Worm (Caenorhabditis elegans) whole organism, L3 larva: ENCODE measurements around the gene T01D1.8.

Experiments
- R02D3.7 ChIP-seq: fragments of 150-350 bp; optimal IDR thresholded peaks from 2 replicates; lab custom pipeline; 2014; ENCODE audit warnings: missing biosample characterization, missing genetic modification characterization
- aly-2 ChIP-seq: fragments of 150-350 bp; optimal IDR thresholded peaks from 2 replicates; lab custom pipeline; 2014; ENCODE audit warnings: missing biosample characterization, missing genetic modification characterization
- ama-1 ChIP-seq: fragments of 150-350 bp; optimal IDR thresholded peaks from 2 replicates; lab custom pipeline; 2018
- ceh-82 ChIP-seq: fragments of 150-350 bp; optimal IDR thresholded peaks from 2 replicates; lab custom pipeline; 2014; ENCODE audit warnings: missing biosample characterization, missing genetic modification characterization
- daf-12 ChIP-seq: fragments of 150-350 bp; optimal IDR thresholded peaks from 2 replicates; lab custom pipeline; 2014; ENCODE audit warnings: missing biosample characterization, missing genetic modification reagents, missing genetic modification characterization
- elt-3 ChIP-seq, 3 experiments: fragments of 150-350 bp in 1 of 3; sonication (generic microtip) in 2 of 3; optimal IDR thresholded peaks; 2 replicates in 2 of 3; 4 replicates in 1 of 3; lab custom pipeline; 2014 to 2017; ENCODE audit warnings: missing biosample characterization in 3 of 3, missing genetic modification characterization in 3 of 3
- nhr-12 ChIP-seq: fragments of 150-350 bp; optimal IDR thresholded peaks from 2 replicates; lab custom pipeline; 2014; ENCODE audit warnings: missing biosample characterization, missing genetic modification characterization
- nhr-76 ChIP-seq: fragments of 150-350 bp; sonication (generic microtip); optimal IDR thresholded peaks from 5 replicates; lab custom pipeline; 2014; ENCODE audit warnings: missing biosample characterization, missing genetic modification characterization
- pha-4 ChIP-seq: fragments of 150-350 bp; optimal IDR thresholded peaks from 2 replicates; lab custom pipeline; 2014; ENCODE audit warnings: missing biosample characterization, missing genetic modification reagents, missing genetic modification characterization
- snpc-4 ChIP-seq: fragments of 150-350 bp; optimal IDR thresholded peaks from 2 replicates; lab custom pipeline; 2014; ENCODE audit warnings: missing biosample characterization, missing genetic modification characterization
- tbx-2 ChIP-seq: sonication (generic microtip); optimal IDR thresholded peaks from 2 replicates; lab custom pipeline; 2016; ENCODE audit warnings: mild to moderate bottlenecking, missing genetic modification characterization, missing compliant biosample characterization
- unc-62 ChIP-seq: fragments of 150-350 bp; sonication (generic microtip); optimal IDR thresholded peaks from 4 replicates; lab custom pipeline; 2014; ENCODE audit warnings: missing biosample characterization, missing genetic modification reagents, missing genetic modification characterization
- zag-1 ChIP-seq: fragments of 150-350 bp; optimal IDR thresholded peaks from 2 replicates; lab custom pipeline; 2014; ENCODE audit warnings: missing biosample characterization, missing genetic modification characterization
- ztf-4 ChIP-seq: fragments of 150-350 bp; optimal IDR thresholded peaks from 2 replicates; lab custom pipeline; 2014; ENCODE audit warnings: missing biosample characterization, missing genetic modification characterization

DNA sequence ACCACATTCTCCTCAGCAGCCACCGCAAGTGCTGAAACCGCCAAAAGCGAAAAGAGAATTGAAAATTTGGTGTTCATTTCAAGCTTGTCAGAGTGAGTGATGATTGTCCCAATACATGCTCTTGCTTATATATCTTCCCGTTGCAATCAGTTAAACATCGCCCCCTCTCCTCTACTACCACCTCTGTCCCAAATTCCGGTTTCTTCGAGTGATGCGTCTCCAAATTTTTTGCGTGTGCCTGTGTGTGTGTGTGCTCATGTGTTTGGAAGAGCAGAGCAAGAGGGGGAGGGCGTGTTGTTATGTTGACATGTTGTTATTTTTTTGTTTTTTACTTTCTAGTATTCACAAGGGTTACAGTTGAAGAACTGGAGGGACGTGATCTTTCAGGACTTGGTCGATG, 7.9 kb downstream of the T01D1.8 start, which contains the start of gene abu-11:
- TF ChIP-seq nhr-76 (no peak), unc-62 (GFP tag; lab: Kevin White, UChicago) (no peak), nhr-12 (tag; lab: Kevin White, UChicago) (no peak), ama-1 (lab: Kevin White, UChicago) (no peak), ceh-82 (no peak), snpc-4 (tag; lab: Kevin White, UChicago) (no peak), aly-2 (tag; lab: Kevin White, UChicago) (no peak), tbx-2 (tag; lab: Kevin White, UChicago) (no peak), R02D3.7 (tag; lab: Kevin White, UChicago) (no peak), pha-4 (tag; lab: Kevin White, UChicago) (no peak), zag-1 (tag; lab: Kevin White, UChicago) (no peak), ztf-4 (tag; lab: Kevin White, UChicago) (no peak), daf-12 (tag; lab: Kevin White, UChicago) (no peak), elt-3 (tag; optimal IDR thresholded peaks at IDR 0.05; lab: Kevin White, UChicago) (no peak)
